Fruit fly (Drosophila melanogaster) whole organism, embryonic: Measurements from ENCODE around the gene CG13716.

ENCODE experiments used
- CG10209 ChIP-seq: fragments of 200-800 bp; sonication (Bioruptor generic); optimal IDR thresholded peaks from 3 replicates; lab custom pipeline; 2017; ENCODE audit warnings: missing biosample characterization, mild to moderate bottlenecking, missing genetic modification characterization, missing genetic modification reagents
- CG1024 ChIP-seq: fragments of 200-800 bp; sonication (Bioruptor generic); IDR thresholded peaks from 2 replicates; pipeline ENCODE4 v1.3.6; 2022; ENCODE audit warnings: missing biosample characterization, missing genetic modification characterization
- CG10979 ChIP-seq: fragments of 200-800 bp; sonication (Bioruptor generic); optimal IDR thresholded peaks from 2 replicates; lab custom pipeline; 2018; ENCODE audit warnings: missing biosample characterization, mild to moderate bottlenecking, missing genetic modification characterization, moderate library complexity
- CG12299 ChIP-seq: fragments of 200-800 bp; sonication (Bioruptor generic); optimal IDR thresholded peaks from 2 replicates; lab custom pipeline; 2018; ENCODE audit warnings: missing biosample characterization, mild to moderate bottlenecking, missing genetic modification characterization
- CG13424 ChIP-seq: fragments of 200-800 bp; sonication (Bioruptor generic); optimal IDR thresholded peaks from 2 replicates; lab custom pipeline; 2019; ENCODE audit warnings: missing biosample characterization, mild to moderate bottlenecking, missing genetic modification characterization, moderate library complexity
- CG13775 ChIP-seq: fragments of 200-800 bp; sonication (Bioruptor generic); optimal IDR thresholded peaks from 3 replicates; lab custom pipeline; 2017; ENCODE audit warnings: missing biosample characterization, mild to moderate bottlenecking, missing genetic modification characterization
- CG17186 ChIP-seq: fragments of 200-800 bp; sonication (Bioruptor generic); optimal IDR thresholded peaks from 3 replicates; lab custom pipeline; 2017; ENCODE audit warnings: missing biosample characterization, missing genetic modification reagents, missing genetic modification characterization
- CG17385 ChIP-seq: fragments of 200-800 bp; sonication (Bioruptor generic); optimal IDR thresholded peaks from 3 replicates; lab custom pipeline; 2018; ENCODE audit warnings: missing biosample characterization, mild to moderate bottlenecking, missing genetic modification characterization
- CG17612 ChIP-seq: fragments of 200-800 bp; sonication (Bioruptor generic); IDR thresholded peaks from 2 replicates; pipeline ENCODE4 v1.3.6; 2022; ENCODE audit warnings: missing biosample characterization, missing genetic modification characterization
- CG2120 ChIP-seq: fragments of 200-800 bp; sonication (Bioruptor generic); optimal IDR thresholded peaks from 3 replicates; lab custom pipeline; 2016; ENCODE audit warnings: missing biosample characterization, missing genetic modification characterization
- CG2712 ChIP-seq: fragments of 200-800 bp; optimal IDR thresholded peaks from 3 replicates; lab custom pipeline; 2019; ENCODE audit warnings: missing biosample characterization, mild to moderate bottlenecking, missing genetic modification characterization, moderate library complexity
- CG4328 ChIP-seq: fragments of 200-800 bp; sonication (Bioruptor generic); optimal IDR thresholded peaks from 3 replicates; lab custom pipeline; 2017; ENCODE audit warnings: missing biosample characterization, missing genetic modification reagents, missing genetic modification characterization
- CG4617 ChIP-seq: fragments of 200-800 bp; sonication (Bioruptor generic); optimal IDR thresholded peaks from 3 replicates; lab custom pipeline; 2016; ENCODE audit warnings: missing biosample characterization, missing genetic modification characterization, borderline replicate concordance
- CG4854 ChIP-seq: fragments of 200-800 bp; sonication (Bioruptor generic); optimal IDR thresholded peaks from 2 replicates; lab custom pipeline; 2016; ENCODE audit warnings: missing biosample characterization, missing genetic modification characterization, inconsistent platforms
- CG6683 ChIP-seq: fragments of 200-800 bp; sonication (Bioruptor generic); optimal IDR thresholded peaks from 2 replicates; lab custom pipeline; 2017; ENCODE audit warnings: missing biosample characterization, mild to moderate bottlenecking, missing genetic modification characterization, missing genetic modification reagents
- CG6689 ChIP-seq: fragments of 200-800 bp; sonication (Bioruptor generic); IDR thresholded peaks from 2 replicates; pipeline ENCODE4 v1.3.6; 2022; ENCODE audit warnings: missing biosample characterization, missing genetic modification characterization
- CG8359 ChIP-seq: fragments of 200-800 bp; sonication (Bioruptor generic); optimal IDR thresholded peaks from 2 replicates; lab custom pipeline; 2017; ENCODE audit warnings: missing biosample characterization, mild to moderate bottlenecking, missing genetic modification characterization, borderline replicate concordance
- CG9797 ChIP-seq: fragments of 200-800 bp; sonication (Bioruptor generic); optimal IDR thresholded peaks from 3 replicates; lab custom pipeline; 2018; ENCODE audit warnings: missing biosample characterization, mild to moderate bottlenecking, missing genetic modification characterization
- D19A ChIP-seq: fragments of 200-800 bp; optimal IDR thresholded peaks from 3 replicates; lab custom pipeline; 2019; ENCODE audit warnings: missing biosample characterization, mild to moderate bottlenecking, missing genetic modification characterization, moderate library complexity
- D19B ChIP-seq: fragments of 200-800 bp; sonication (Bioruptor generic); optimal IDR thresholded peaks from 2 replicates; lab custom pipeline; 2017; ENCODE audit warnings: missing biosample characterization, mild to moderate bottlenecking, missing genetic modification characterization
- Dfd ChIP-seq, 2 experiments: fragments of >200 bp; optimal IDR thresholded peaks; 2 replicates each; lab custom pipeline; 2017; ENCODE audit warnings: missing biosample characterization in 2 of 2, missing genetic modification characterization in 2 of 2
- Dip2 ChIP-seq: fragments of 200-800 bp; sonication (Bioruptor generic); IDR thresholded peaks from 2 replicates; pipeline ENCODE4 v1.3.6; 2022; ENCODE audit warnings: missing biosample characterization, missing genetic modification characterization
- Fer2 ChIP-seq: fragments of 200-800 bp; sonication (Bioruptor generic); optimal IDR thresholded peaks from 2 replicates; lab custom pipeline; 2018; ENCODE audit warnings: missing biosample characterization, mild to moderate bottlenecking, missing genetic modification characterization, moderate library complexity
- Hand ChIP-seq: fragments of 200-800 bp; sonication (Bioruptor generic); optimal IDR thresholded peaks from 2 replicates; lab custom pipeline; 2017; ENCODE audit warnings: mild to moderate bottlenecking, missing biosample characterization, missing genetic modification reagents, missing genetic modification characterization
- Hsf ChIP-seq: fragments of 200-800 bp; sonication (Bioruptor generic); optimal IDR thresholded peaks from 3 replicates; lab custom pipeline; 2016; ENCODE audit warnings: missing biosample characterization, missing genetic modification characterization
- MBD-R2 ChIP-seq: fragments of 200-800 bp; sonication (Bioruptor generic); IDR thresholded peaks from 2 replicates; pipeline ENCODE4 v1.3.6; 2022; ENCODE audit warnings: missing biosample characterization, missing genetic modification characterization
- Nf-YC ChIP-seq: fragments of 200-800 bp; optimal IDR thresholded peaks from 3 replicates; lab custom pipeline; 2019; ENCODE audit warnings: missing biosample characterization, mild to moderate bottlenecking, missing genetic modification characterization, moderate library complexity
- Oaz ChIP-seq: fragments of 200-800 bp; sonication (Bioruptor generic); IDR thresholded peaks from 2 replicates; pipeline ENCODE4 v1.3.6; 2022; ENCODE audit warnings: missing biosample characterization, missing genetic modification characterization
- Pdp1 ChIP-seq, 2 experiments: fragments of 200-800 bp; sonication (Bioruptor generic); optimal IDR thresholded peaks; 3 replicates each; lab custom pipeline; 2016; ENCODE audit warnings: missing biosample characterization in 2 of 2, missing genetic modification characterization in 2 of 2, mild to moderate bottlenecking in 1 of 2, moderate library complexity in 1 of 2
- TFAM ChIP-seq: fragments of 200-800 bp; sonication (Bioruptor generic); optimal IDR thresholded peaks from 2 replicates; lab custom pipeline; 2017; ENCODE audit warnings: missing biosample characterization, missing genetic modification characterization, inconsistent platforms
- Trl ChIP-seq, 3 experiments: fragments of >200 bp in 2 of 3; fragments of 200-800 bp in 1 of 3; sonication (Bioruptor generic) in 1 of 3; optimal IDR thresholded peaks; 2 replicates in 1 of 3; 3 replicates in 2 of 3; lab custom pipeline; 2016 to 2017; ENCODE audit warnings: missing biosample characterization in 1 of 3, missing genetic modification characterization in 1 of 3
- aop ChIP-seq: fragments of 200-800 bp; sonication (Bioruptor generic); IDR thresholded peaks from 2 replicates; pipeline ENCODE4 v1.3.6; 2022; ENCODE audit warnings: missing biosample characterization, missing genetic modification characterization
- ara ChIP-seq: fragments of 200-800 bp; sonication (Bioruptor generic); IDR thresholded peaks from 2 replicates; pipeline ENCODE4 v1.3.6; 2022; ENCODE audit warnings: missing biosample characterization, missing genetic modification characterization
- cad ChIP-seq: fragments of >200 bp; optimal IDR thresholded peaks from 2 replicates; lab custom pipeline; 2017; ENCODE audit warnings: missing biosample characterization, missing genetic modification characterization
- cas ChIP-seq: fragments of 200-800 bp; sonication (Bioruptor generic); IDR thresholded peaks from 2 replicates; pipeline ENCODE4 v1.3.6; 2022; ENCODE audit warnings: missing biosample characterization, missing genetic modification characterization
- dan ChIP-seq: fragments of 200-800 bp; sonication (Bioruptor generic); IDR thresholded peaks from 2 replicates; pipeline ENCODE4 v1.3.6; 2022; ENCODE audit warnings: missing biosample characterization, missing genetic modification characterization
- emc ChIP-seq: fragments of 200-800 bp; sonication (Bioruptor generic); optimal IDR thresholded peaks from 2 replicates; lab custom pipeline; 2016; ENCODE audit warnings: missing biosample characterization, missing genetic modification characterization
- ewg ChIP-seq: fragments of 200-800 bp; sonication (Bioruptor generic); optimal IDR thresholded peaks from 3 replicates; lab custom pipeline; 2017; ENCODE audit warnings: mild to moderate bottlenecking, missing biosample characterization, missing genetic modification reagents, missing genetic modification characterization
- exex ChIP-seq: fragments of 200-800 bp; sonication (Bioruptor generic); optimal IDR thresholded peaks from 4 replicates; lab custom pipeline; 2018; ENCODE audit warnings: missing biosample characterization, mild to moderate bottlenecking, missing genetic modification characterization, moderate library complexity
- gsb ChIP-seq: fragments of 200-800 bp; sonication (Bioruptor generic); IDR thresholded peaks from 2 replicates; pipeline ENCODE4 v1.3.6; 2022; ENCODE audit warnings: missing biosample characterization, missing genetic modification characterization
- hb ChIP-seq: fragments of 200-800 bp; sonication (Bioruptor generic); IDR thresholded peaks from 3 replicates; pipeline ENCODE4 v1.3.6; 2022; ENCODE audit warnings: missing biosample characterization, missing genetic modification characterization; ENCODE audit not compliant: partially characterized antibody
- lov ChIP-seq, 2 experiments: fragments of 200-800 bp in 1 of 2; fragments of >200 bp in 1 of 2; sonication (Bioruptor generic) in 1 of 2; IDR thresholded peaks in 1 of 2; optimal IDR thresholded peaks in 1 of 2; 2 replicates in 1 of 2; 3 replicates in 1 of 2; pipeline versions ENCODE4 v1.3.6 to Lab custom; 2017 to 2022; ENCODE audit warnings: missing biosample characterization in 1 of 2, missing genetic modification characterization in 1 of 2
- maf-S ChIP-seq: fragments of 200-800 bp; sonication (Bioruptor generic); optimal IDR thresholded peaks from 2 replicates; lab custom pipeline; 2016; ENCODE audit warnings: missing biosample characterization, missing genetic modification characterization
- nmo ChIP-seq: fragments of 200-800 bp; sonication (Bioruptor generic); optimal IDR thresholded peaks from 2 replicates; lab custom pipeline; 2018; ENCODE audit warnings: missing biosample characterization, mild to moderate bottlenecking, missing genetic modification characterization, moderate library complexity
- schlank ChIP-seq: fragments of 200-800 bp; sonication (Bioruptor generic); optimal IDR thresholded peaks from 2 replicates; lab custom pipeline; 2018; ENCODE audit warnings: missing biosample characterization, mild to moderate bottlenecking, missing genetic modification characterization
- tll ChIP-seq, 2 experiments: fragments of 200-800 bp in 1 of 2; fragments of >200 bp in 1 of 2; sonication (Bioruptor generic) in 1 of 2; optimal IDR thresholded peaks; 2 replicates each; lab custom pipeline; 2017 to 2019; ENCODE audit warnings: missing biosample characterization in 2 of 2, missing genetic modification characterization in 2 of 2, mild to moderate bottlenecking in 1 of 2, moderate library complexity in 1 of 2
- toy ChIP-seq: fragments of 200-800 bp; sonication (Bioruptor generic); IDR thresholded peaks from 2 replicates; pipeline ENCODE4 v1.3.6; 2022; ENCODE audit warnings: missing biosample characterization, missing genetic modification characterization
- wek ChIP-seq: fragments of 200-800 bp; sonication (Bioruptor generic); optimal IDR thresholded peaks from 3 replicates; lab custom pipeline; 2018; ENCODE audit warnings: missing biosample characterization, mild to moderate bottlenecking, missing genetic modification characterization, moderate library complexity
- yki ChIP-seq: fragments of >200 bp; optimal IDR thresholded peaks from 3 replicates; lab custom pipeline; 2018
- zfh1 ChIP-seq: fragments of 200-800 bp; sonication (Bioruptor generic); IDR thresholded peaks from 3 replicates; pipeline ENCODE4 v1.3.6; 2022; ENCODE audit warnings: missing biosample characterization, missing genetic modification characterization

Gene CG13716

dm6 chr3L:4611311-4611710 lies 23.3 kb downstream of the CG13716 start (continued):
- no peak for TF ChIP-seq hb (GFP tag; lab: Robert Waterston, UW)
- TF ChIP-seq Fer2, result no peak
- TF ChIP-seq CG17186 (GFP tag; lab: Kevin White, UChicago), result peak; percentile 72
- no peak for TF ChIP-seq Oaz
- TF ChIP-seq Dip2 (GFP tag; lab: Robert Waterston, UW), result no peak
- TF ChIP-seq CG2712 (tag; lab: Kevin White, UChicago), result peak; percentile 91
- TF ChIP-seq schlank, result no peak
- no peak for TF ChIP-seq exex (tag; lab: Kevin White, UChicago)
- no peak for TF ChIP-seq Dfd (GFP tag; optimal IDR thresholded peaks at IDR 0.05; lab: Kevin White, UChicago)
- peak in 1 of 2 experiments; percentile 73 for TF ChIP-seq Pdp1 (GFP tag; optimal IDR thresholded peaks at IDR 0.05; lab: Kevin White, UChicago)
- peak; percentile 68 for TF ChIP-seq CG10209 (GFP tag; lab: Kevin White, UChicago)
- TF ChIP-seq Nf-YC (tag; lab: Kevin White, UChicago), result no peak
- TF ChIP-seq wek (GFP tag; lab: Kevin White, UChicago), result peak; percentile 10
- TF ChIP-seq CG12299 (tag; lab: Kevin White, UChicago), result no peak
- no peak for TF ChIP-seq Trl (optimal IDR thresholded peaks at IDR 0.05; lab: Kevin White, UChicago)
- TF ChIP-seq Trl (GFP tag; optimal IDR thresholded peaks at IDR 0.05; lab: Kevin White, UChicago), result peak; percentile 70
- no peak for TF ChIP-seq gsb
- TF ChIP-seq Hsf, result peak; percentile 68
- no peak for TF ChIP-seq lov (optimal IDR thresholded peaks at IDR 0.05; lab: Kevin White, UChicago)
- peak; percentile 85 for TF ChIP-seq lov (GFP tag; IDR thresholded peaks at IDR 0.05; lab: Robert Waterston, UW)
- peak; percentile 45 for TF ChIP-seq CG13424 (tag; lab: Kevin White, UChicago)
- TF ChIP-seq D19A (tag; lab: Kevin White, UChicago), result peak; percentile 65
- TF ChIP-seq MBD-R2 (GFP tag; lab: Robert Waterston, UW), result peak; percentile 28; the same call in 1 of the 2 replicates
- TF ChIP-seq CG17612 (GFP tag; lab: Robert Waterston, UW), result no peak
- peak; percentile 81 for TF ChIP-seq CG6689
- TF ChIP-seq maf-S (GFP tag; lab: Kevin White, UChicago), result no peak
- no peak for TF ChIP-seq CG2120 (GFP tag; lab: Kevin White, UChicago)
- peak; percentile 81 for TF ChIP-seq dan
- TF ChIP-seq CG4854 (GFP tag; lab: Kevin White, UChicago), result peak; percentile 40
- TF ChIP-seq CG4328 (GFP tag; lab: Kevin White, UChicago), result no peak
- TF ChIP-seq cas (GFP tag; lab: Robert Waterston, UW), result no peak
- TF ChIP-seq ara (GFP tag; lab: Robert Waterston, UW), result peak; percentile 94
- no peak for TF ChIP-seq CG9797 (GFP tag; lab: Kevin White, UChicago)
- peak; percentile 83 for TF ChIP-seq CG10979 (tag; lab: Kevin White, UChicago)
- TF ChIP-seq TFAM (GFP tag; lab: Kevin White, UChicago), result peak; percentile 58
- no peak for TF ChIP-seq D19B (GFP tag; lab: Kevin White, UChicago)
- no peak for TF ChIP-seq tll (GFP tag; optimal IDR thresholded peaks at IDR 0.05; lab: Kevin White, UChicago)
- no peak for TF ChIP-seq Hand (GFP tag; lab: Kevin White, UChicago)
- no peak for TF ChIP-seq emc (GFP tag; lab: Kevin White, UChicago)
- TF ChIP-seq zfh1, result peak; percentile 96
- TF ChIP-seq CG17385 (GFP tag; lab: Kevin White, UChicago), result peak; percentile 55
- no peak for TF ChIP-seq cad (GFP tag; lab: Kevin White, UChicago)
- peak; percentile 42 for TF ChIP-seq CG13775 (GFP tag; lab: Kevin White, UChicago)
- 0 out of 2 replicates have a peak, but pooled peaks have one; percentile 15 for TF ChIP-seq aop (GFP tag; lab: Robert Waterston, UW)
- peak; percentile 7 for TF ChIP-seq CG4617 (GFP tag; lab: Kevin White, UChicago)
- TF ChIP-seq CG1024 (GFP tag; lab: Robert Waterston, UW), result peak; percentile 78
- no peak for TF ChIP-seq yki
- peak; percentile 9 for TF ChIP-seq CG6683 (GFP tag; lab: Kevin White, UChicago)
- peak; percentile 77 for TF ChIP-seq nmo
- no peak for TF ChIP-seq toy
- TF ChIP-seq ewg (GFP tag; lab: Kevin White, UChicago), result peak; percentile 68
- TF ChIP-seq CG8359 (GFP tag; lab: Kevin White, UChicago), result peak; percentile 47
